Worm (Caenorhabditis elegans) whole organism, L3 larva: ENCODE measurements around the gene T01G5.7.

Experiments
- ZK546.5 ChIP-seq: sonication (generic microtip); optimal IDR thresholded peaks from 2 replicates; lab custom pipeline; 2017; ENCODE audit warnings: missing biosample characterization, missing genetic modification characterization
- nhr-28 ChIP-seq: fragments of 150-350 bp; optimal IDR thresholded peaks from 2 replicates; lab custom pipeline; 2014; ENCODE audit warnings: missing biosample characterization, missing genetic modification characterization
- snpc-4 ChIP-seq: fragments of 150-350 bp; optimal IDR thresholded peaks from 2 replicates; lab custom pipeline; 2014; ENCODE audit warnings: missing biosample characterization, missing genetic modification characterization
- unc-39 ChIP-seq: sonication (generic microtip); optimal IDR thresholded peaks from 4 replicates; lab custom pipeline; 2017; ENCODE audit warnings: missing biosample characterization, missing genetic modification characterization
- zag-1 ChIP-seq: fragments of 150-350 bp; optimal IDR thresholded peaks from 2 replicates; lab custom pipeline; 2014; ENCODE audit warnings: missing biosample characterization, missing genetic modification characterization
- ztf-11 ChIP-seq: fragments of 150-350 bp; optimal IDR thresholded peaks from 2 replicates; lab custom pipeline; 2014; ENCODE audit warnings: missing biosample characterization, missing genetic modification characterization

ce11 chrV:15152010-15152409, 40.2 kb downstream of the T01G5.7 start:
- TF ChIP-seq ztf-11 (tag; lab: Kevin White, UChicago): no peak
- TF ChIP-seq zag-1 (tag; lab: Kevin White, UChicago): no peak
- TF ChIP-seq snpc-4 (tag; lab: Kevin White, UChicago): no peak
- no peak for TF ChIP-seq nhr-28 (tag; lab: Kevin White, UChicago)
- TF ChIP-seq ZK546.5 (tag; lab: Kevin White, UChicago): no peak
- TF ChIP-seq unc-39 (tag; lab: Kevin White, UChicago): no peak
